Fruit fly (Drosophila melanogaster): Measurements from ENCODE around the gene Reck.

dm6 chr3L:15013957-15014692, at the start of gene Reck:
- TF ChIP-seq CG9948 (tag; optimal IDR thresholded peaks at IDR 0.05) (peak; percentile 86), gl (tag; optimal IDR thresholded peaks at IDR 0.05) (peak; percentile 75)

Data from whole organism, pupa.